Worm (Caenorhabditis elegans): ENCODE measurements around the gene xrn-1.

The xrn-1 gene

DNA sequence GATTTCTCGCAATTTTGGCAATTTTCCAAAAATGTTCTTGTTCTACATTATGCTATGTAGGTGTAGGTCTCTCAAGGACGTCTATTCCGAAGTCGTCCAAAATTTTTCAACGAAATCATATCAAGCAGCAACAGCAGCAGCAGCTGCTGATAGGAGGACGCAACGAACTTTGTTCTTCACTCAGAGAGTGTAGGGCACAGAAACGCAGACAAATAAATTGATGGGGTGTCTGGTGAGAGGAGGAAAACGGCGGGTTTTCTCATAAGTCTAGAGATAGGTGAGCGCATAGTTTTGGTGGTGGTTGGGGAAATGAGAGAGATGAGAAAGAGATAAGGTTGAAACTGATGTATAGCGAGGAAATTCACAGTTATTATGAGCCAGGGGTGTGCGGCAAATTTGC lies 19.6 kb upstream of the xrn-1 start (continued):
- TF ChIP-seq mbf-1 (tag; optimal IDR thresholded peaks at IDR 0.05) (no peak), lin-13 (GFP tag; optimal IDR thresholded peaks at IDR 0.05) (peak; percentile 4), R02D3.7 (tag; optimal IDR thresholded peaks at IDR 0.05) (no peak), dmd-4 (tag; optimal IDR thresholded peaks at IDR 0.05) (no peak), F13H6.1 (tag; optimal IDR thresholded peaks at IDR 0.05) (peak; percentile 60)

ce11 chrII:14050506-14050905 lies 18.2 kb upstream of the xrn-1 start:
- TF ChIP-seq ztf-4 (tag; optimal IDR thresholded peaks at IDR 0.05) = peak; percentile 37
- TF ChIP-seq gmeb-1 (tag; optimal IDR thresholded peaks at IDR 0.05) = peak; percentile 58
- peak; percentile 56 for TF ChIP-seq egl-27 (tag; optimal IDR thresholded peaks at IDR 0.05)
- TF ChIP-seq F13H6.1 (tag; optimal IDR thresholded peaks at IDR 0.05) = peak; percentile 84
- peak; percentile 54 for TF ChIP-seq C34F6.9 (tag; optimal IDR thresholded peaks at IDR 0.05)
- TF ChIP-seq ztf-11 (tag; optimal IDR thresholded peaks at IDR 0.05) = no peak
- peak in 1 of 2 experiments; percentile 66 for TF ChIP-seq lsy-2 (tag; optimal IDR thresholded peaks at IDR 0.05)
- TF ChIP-seq ceh-16 (tag; optimal IDR thresholded peaks at IDR 0.05) = peak; percentile 47
- TF ChIP-seq sma-3 (GFP tag; optimal IDR thresholded peaks at IDR 0.05) = peak; percentile 66
- no peak for TF ChIP-seq zag-1 (tag; optimal IDR thresholded peaks at IDR 0.05)
- no peak for TF ChIP-seq skn-1 (tag; optimal IDR thresholded peaks at IDR 0.05)
- TF ChIP-seq lin-13 (GFP tag; optimal IDR thresholded peaks at IDR 0.05) = peak; percentile 56
- TF ChIP-seq blmp-1 (tag; optimal IDR thresholded peaks at IDR 0.05; ENCODE audit: insufficient read depth) = peak; percentile 51
- TF ChIP-seq nhr-129 (tag; optimal IDR thresholded peaks at IDR 0.05) = peak; percentile 81
- peak; percentile 8 for TF ChIP-seq mab-5 (tag; optimal IDR thresholded peaks at IDR 0.05)
- peak; percentile 62 for TF ChIP-seq nhr-21 (tag; optimal IDR thresholded peaks at IDR 0.05)
- peak in 1 of 2 experiments; percentile 22 for TF ChIP-seq mdl-1 (tag; optimal IDR thresholded peaks at IDR 0.05)
- TF ChIP-seq snpc-4 (tag; optimal IDR thresholded peaks at IDR 0.05) = no peak
- TF ChIP-seq alr-1 (tag; optimal IDR thresholded peaks at IDR 0.05) = no peak
- TF ChIP-seq sma-9 (GFP tag; optimal IDR thresholded peaks at IDR 0.05) = peak; percentile 90
- no peak for TF ChIP-seq sma-9 (tag; optimal IDR thresholded peaks at IDR 0.05)
- TF ChIP-seq fos-1 (tag; optimal IDR thresholded peaks at IDR 0.05) = peak; percentile 44
- no peak for TF ChIP-seq lin-39 (tag; optimal IDR thresholded peaks at IDR 0.05)
- peak; percentile 83 for TF ChIP-seq nhr-25 (tag; optimal IDR thresholded peaks at IDR 0.05)
- peak; percentile 53 for TF ChIP-seq crh-2 (tag; optimal IDR thresholded peaks at IDR 0.05)
- no peak for TF ChIP-seq nhr-237 (tag; optimal IDR thresholded peaks at IDR 0.05)
- peak; percentile 1 for TF ChIP-seq nhr-77 (tag; optimal IDR thresholded peaks at IDR 0.05)
- no peak for TF ChIP-seq unc-62 (GFP tag; optimal IDR thresholded peaks at IDR 0.05)

DNA sequence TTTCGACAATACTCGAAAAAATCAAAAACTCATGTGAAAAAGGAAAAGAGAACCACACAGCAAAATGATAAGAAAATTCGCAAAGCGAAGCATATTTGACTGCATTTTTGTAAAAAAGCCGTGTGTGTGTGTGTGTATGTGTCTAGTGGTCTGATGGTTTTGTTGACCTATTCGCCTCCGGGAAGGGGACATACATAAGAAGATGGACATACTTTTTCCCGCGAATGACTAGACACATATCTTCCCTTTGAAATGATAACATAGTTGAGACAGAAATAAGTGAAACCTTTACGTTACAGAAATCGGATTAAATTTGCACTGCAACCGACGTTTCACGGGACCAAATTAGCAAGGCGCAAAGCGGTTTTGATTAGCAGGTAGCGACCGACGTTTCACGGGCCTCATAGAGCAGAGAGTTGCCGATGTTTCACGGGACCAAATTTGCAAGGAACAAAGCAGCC lies 17.2 kb upstream of the xrn-1 start:
- no peak for TF ChIP-seq elt-1 (tag; optimal IDR thresholded peaks at IDR 0.05)
- TF ChIP-seq fos-1 (tag; optimal IDR thresholded peaks at IDR 0.05) = peak; percentile 51
- peak; percentile 35 for TF ChIP-seq snpc-4 (tag; optimal IDR thresholded peaks at IDR 0.05)
- TF ChIP-seq nhr-11 (tag; optimal IDR thresholded peaks at IDR 0.05) = no peak
- TF ChIP-seq nhr-21 (tag; optimal IDR thresholded peaks at IDR 0.05) = peak; percentile 7

DNA sequence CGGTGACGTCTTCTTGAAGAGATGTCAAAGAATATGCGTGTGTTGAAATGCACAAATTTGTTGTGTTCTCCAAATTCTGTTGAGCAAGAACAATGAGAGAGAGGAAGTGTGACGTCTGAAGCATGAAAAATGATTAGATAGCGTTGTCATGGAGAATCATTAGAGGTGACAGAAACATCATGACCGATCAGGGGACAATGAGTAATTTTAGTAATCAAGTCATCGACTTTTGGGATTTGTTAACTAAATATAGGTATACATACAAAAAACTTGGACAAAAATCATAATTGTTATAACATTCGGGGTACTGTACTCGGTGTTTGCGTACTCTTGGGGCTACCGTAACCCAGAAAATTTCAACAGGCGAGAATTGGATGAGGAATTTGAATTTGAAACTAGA lies 16.5 kb upstream of the xrn-1 start, which contains the start of gene daf-5:
daf-5 (minus strand) TSS at position 101 of the 400 bp plus-strand sequence.
- no peak for TF ChIP-seq mbf-1 (tag; optimal IDR thresholded peaks at IDR 0.05)
- no peak for TF ChIP-seq ztf-11 (tag; optimal IDR thresholded peaks at IDR 0.05)
- TF ChIP-seq nhr-11 (tag; optimal IDR thresholded peaks at IDR 0.05) = no peak
- no peak for TF ChIP-seq C34F6.9 (tag; optimal IDR thresholded peaks at IDR 0.05)
- TF ChIP-seq egl-27 (tag; optimal IDR thresholded peaks at IDR 0.05) = no peak
- TF ChIP-seq snpc-4 (tag; optimal IDR thresholded peaks at IDR 0.05) = no peak

DNA sequence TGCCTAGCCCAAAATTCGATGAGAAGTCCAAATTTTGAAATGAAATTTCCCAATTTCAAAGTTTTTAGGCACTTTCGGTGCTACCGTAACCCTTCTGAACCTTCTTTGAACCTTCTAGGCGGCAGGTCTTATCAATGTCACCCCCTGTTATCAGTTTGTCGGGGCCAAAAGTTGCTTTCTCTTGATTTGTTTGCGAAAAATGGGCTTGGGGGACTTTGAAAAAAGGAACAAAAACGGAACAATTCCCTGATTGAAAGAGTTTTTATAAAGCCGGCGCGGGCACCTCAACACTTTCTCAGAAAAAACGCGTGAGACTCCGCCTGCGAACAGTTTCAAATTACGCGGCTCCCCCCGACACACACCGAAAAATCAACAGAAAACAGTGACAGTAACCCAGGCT lies 15.6 kb upstream of the xrn-1 start:
- TF ChIP-seq sem-4 (tag; optimal IDR thresholded peaks at IDR 0.05) (no peak), blmp-1 (tag; optimal IDR thresholded peaks at IDR 0.05; ENCODE audit: insufficient read depth) (no peak), nhr-6 (tag; optimal IDR thresholded peaks at IDR 0.05) (no peak), ama-1 (optimal IDR thresholded peaks at IDR 0.05) (no peak)
